Worm (Caenorhabditis elegans): Measurements from ENCODE around the gene cho-1.

DNA sequence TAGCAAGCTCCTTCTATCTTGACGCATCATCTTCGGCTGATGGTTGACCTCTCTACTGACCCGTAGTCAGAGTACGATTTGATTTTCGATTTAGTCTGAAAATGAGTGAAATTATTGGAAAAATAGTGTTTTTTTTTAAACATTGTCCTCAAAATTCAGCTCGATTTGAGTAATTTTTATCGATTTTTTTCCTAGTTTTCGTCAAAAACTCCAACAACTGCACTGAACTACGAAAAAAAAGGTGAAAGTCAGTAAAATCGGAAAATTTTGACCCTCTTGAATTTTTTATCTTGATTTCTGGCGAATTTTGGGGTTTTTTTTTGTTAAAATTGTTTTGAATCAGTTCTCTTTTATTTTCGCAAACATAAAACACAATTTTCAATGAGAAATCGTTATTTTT lies 10.3 kb downstream of the cho-1 start, which contains the start of gene ced-3:
- TF ChIP-seq B0310.2 (tag; optimal IDR thresholded peaks at IDR 0.05) (no peak), tbx-11 (GFP tag; IDR thresholded peaks at IDR 0.05) (no peak), ceh-13 (GFP tag; optimal IDR thresholded peaks at IDR 0.05) (no peak), F13C5.2 (tag; optimal IDR thresholded peaks at IDR 0.05) (no peak), ama-1 (optimal IDR thresholded peaks at IDR 0.05) (no peak), aly-1 (tag; optimal IDR thresholded peaks at IDR 0.05) (no peak), tra-4 (tag; optimal IDR thresholded peaks at IDR 0.05) (no peak), flt-1 (GFP tag; IDR thresholded peaks at IDR 0.05) (no peak), hnd-1 (tag; optimal IDR thresholded peaks at IDR 0.05) (no peak), ceh-36 (tag; optimal IDR thresholded peaks at IDR 0.05) (no peak), tbx-37 (GFP tag; conservative IDR thresholded peaks at IDR 0.05) (no peak), scrt-1 (GFP tag; IDR thresholded peaks at IDR 0.05) (no peak)

All from whole organism, early embryonic.